Worm (Caenorhabditis elegans): ENCODE data around the gene clec-183.

Gene clec-183

DNA sequence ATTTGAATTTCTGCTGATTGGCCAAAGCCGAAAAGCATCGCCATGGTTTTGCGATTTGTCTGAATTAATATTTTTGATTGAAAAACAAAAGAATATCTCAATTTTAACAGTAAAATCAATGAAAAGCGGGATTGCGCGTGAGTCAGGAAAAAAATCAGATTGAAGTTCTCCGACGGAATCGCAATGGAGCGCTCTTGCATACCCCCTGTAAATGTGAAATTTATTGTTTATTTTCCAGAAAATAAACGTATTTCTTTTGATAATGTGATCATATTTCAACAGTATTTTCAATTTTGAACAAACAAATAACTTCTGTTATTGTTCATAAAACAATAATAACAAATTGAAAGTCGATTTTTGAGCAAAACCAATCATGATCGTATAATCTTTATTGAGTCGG lies 13.8 kb downstream of the clec-183 start, which contains the start of gene vps-26 (continued):
- TF ChIP-seq lin-26 (GFP tag; IDR thresholded peaks at IDR 0.05) (no peak), ztf-25 (GFP tag; IDR thresholded peaks at IDR 0.05) (no peak), hrde-1 (tag; optimal IDR thresholded peaks at IDR 0.05; ENCODE audit: borderline replicate concordance) (no peak), Y95B8A.8 (GFP tag; IDR thresholded peaks at IDR 0.05) (no peak), ekl-4 (GFP tag; IDR thresholded peaks at IDR 0.05) (no peak), ztf-18 (tag; optimal IDR thresholded peaks at IDR 0.05) (no peak), dpff-1 (tag; optimal IDR thresholded peaks at IDR 0.05) (no peak), F33H1.4 (GFP tag; IDR thresholded peaks at IDR 0.05) (no peak), die-1 (tag; optimal IDR thresholded peaks at IDR 0.05) (no peak), efl-1 (GFP tag; optimal IDR thresholded peaks at IDR 0.05) (peak; percentile 22), Y53G8AR.9 (GFP tag; conservative IDR thresholded peaks at IDR 0.05) (no peak), cebp-1 (GFP tag; IDR thresholded peaks at IDR 0.05) (no peak), cebp-1 (tag; optimal IDR thresholded peaks at IDR 0.05) (peak; percentile 23), xnd-1 (tag; optimal IDR thresholded peaks at IDR 0.05) (no peak)

DNA sequence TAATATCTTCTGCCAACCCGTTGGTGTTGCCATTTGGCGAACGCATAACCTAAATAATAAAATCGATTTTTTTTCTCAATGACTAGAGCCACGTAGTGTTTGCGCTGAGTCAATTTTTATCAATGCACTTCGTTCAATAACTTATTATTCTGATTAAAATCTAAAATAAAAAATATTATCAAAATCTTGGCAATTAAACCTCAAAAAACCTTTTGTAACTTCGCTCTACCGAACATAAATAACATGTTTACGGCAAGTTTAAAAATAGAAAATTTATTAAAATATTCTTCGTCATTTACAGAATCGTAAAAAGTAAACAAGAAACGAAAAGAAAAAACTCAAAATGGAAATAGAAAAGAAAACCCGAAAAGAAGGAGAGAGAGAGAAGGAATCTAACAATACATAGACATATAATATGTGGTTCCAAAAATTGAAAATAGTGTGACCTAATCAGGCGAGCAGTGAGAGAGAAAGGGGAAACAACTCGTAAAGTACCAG lies 15.3 kb downstream of the clec-183 start, which contains the start of gene pigc-1:
Gene pigc-1 (minus strand): TSS at position 51 of the 498 bp plus-strand sequence.
- TF ChIP-seq B0336.3 (GFP tag; IDR thresholded peaks at IDR 0.05): 0 out of 2 replicates have a peak, but pooled peaks have one; percentile 10
- TF ChIP-seq hsf-1 (GFP tag; IDR thresholded peaks at IDR 0.05): no peak
- TF ChIP-seq snpc-4 (GFP tag; optimal IDR thresholded peaks at IDR 0.05): no peak
- TF ChIP-seq snpc-4 (tag; optimal IDR thresholded peaks at IDR 0.05): peak in 1 of 4 experiments; percentile 30
- TF ChIP-seq K12H6.12 (tag; optimal IDR thresholded peaks at IDR 0.05): no peak
- TF ChIP-seq dpff-1 (tag; optimal IDR thresholded peaks at IDR 0.05): no peak
- 0 out of 2 replicates have a peak, but pooled peaks have one; percentile 27 for TF ChIP-seq Y56A3A.18 (GFP tag; IDR thresholded peaks at IDR 0.05)
- no peak for TF ChIP-seq sdz-38 (tag; optimal IDR thresholded peaks at IDR 0.05)
- no peak for TF ChIP-seq nhr-90 (tag; optimal IDR thresholded peaks at IDR 0.05)
- no peak for TF ChIP-seq snpc-3.4 (tag; optimal IDR thresholded peaks at IDR 0.05)
- peak; percentile 24; the same call in 1 of the 2 replicates for TF ChIP-seq madf-6 (GFP tag; IDR thresholded peaks at IDR 0.05)
- TF ChIP-seq B0035.1 (tag; optimal IDR thresholded peaks at IDR 0.05): no peak

DNA sequence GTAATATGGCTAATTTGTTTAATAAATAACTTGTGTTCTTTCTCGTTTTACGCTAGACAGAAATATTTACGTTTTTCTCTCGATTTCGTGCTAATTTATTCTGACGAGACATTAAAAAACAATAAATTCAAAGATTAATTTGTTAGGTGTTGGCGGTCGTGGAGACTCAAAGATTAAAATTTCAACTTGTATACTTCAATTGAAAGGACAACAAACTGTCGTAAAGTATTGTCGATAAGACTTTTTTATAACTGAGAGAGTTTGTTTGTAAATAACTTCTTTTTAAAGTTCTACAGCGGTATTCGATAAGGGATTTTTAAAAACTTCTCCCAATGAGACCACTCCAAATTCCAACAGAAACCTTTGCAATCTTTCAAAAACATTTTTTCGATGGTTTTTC lies 25.9 kb downstream of the clec-183 start:
- TF ChIP-seq die-1 (tag; optimal IDR thresholded peaks at IDR 0.05) (no peak), zim-3 (tag; optimal IDR thresholded peaks at IDR 0.05) (no peak), D2030.7 (GFP tag; IDR thresholded peaks at IDR 0.05) (no peak), F49E8.2 (tag; optimal IDR thresholded peaks at IDR 0.05; ENCODE audit: insufficient read depth) (no peak), hlh-12 (tag; optimal IDR thresholded peaks at IDR 0.05) (no peak), T07F8.4 (tag; optimal IDR thresholded peaks at IDR 0.05) (no peak), pbrm-1 (GFP tag; IDR thresholded peaks at IDR 0.05) (no peak), F37B4.10 (GFP tag; IDR thresholded peaks at IDR 0.05) (no peak), hmg-20 (GFP tag; IDR thresholded peaks at IDR 0.05) (no peak), ztf-22 (GFP tag; optimal IDR thresholded peaks at IDR 0.05) (no peak), cebp-2 (GFP tag; IDR thresholded peaks at IDR 0.05) (no peak), zfh-2 (GFP tag; conservative IDR thresholded peaks at IDR 0.05) (no peak), nfya-2 (GFP tag; IDR thresholded peaks at IDR 0.05) (no peak), ekl-4 (GFP tag; IDR thresholded peaks at IDR 0.05) (no peak)

Data from whole organism, young adult.